Fruit fly (Drosophila melanogaster) whole organism, embryonic: ENCODE data around the gene CG34348.

Source experiments
- ATbp ChIP-seq: fragments of 200-800 bp; sonication (Bioruptor generic); optimal IDR thresholded peaks from 2 replicates; lab custom pipeline; 2017; ENCODE audit warnings: missing biosample characterization, mild to moderate bottlenecking, missing genetic modification characterization, missing genetic modification reagents
- Awh ChIP-seq: fragments of 200-800 bp; sonication (Bioruptor generic); IDR thresholded peaks from 2 replicates; pipeline ENCODE4, ENCODE4 v1.3.6; 2022; ENCODE audit warnings: missing biosample characterization, missing genetic modification characterization
- CG10209 ChIP-seq: fragments of 200-800 bp; sonication (Bioruptor generic); optimal IDR thresholded peaks from 3 replicates; lab custom pipeline; 2017; ENCODE audit warnings: missing biosample characterization, mild to moderate bottlenecking, missing genetic modification characterization, missing genetic modification reagents
- CG10321 ChIP-seq: fragments of 200-800 bp; sonication (Bioruptor generic); IDR thresholded peaks from 2 replicates; pipeline ENCODE4 v1.3.6; 2022; ENCODE audit warnings: missing biosample characterization, missing genetic modification characterization
- CG10431 ChIP-seq: fragments of 200-800 bp; sonication (Bioruptor generic); optimal IDR thresholded peaks from 3 replicates; lab custom pipeline; 2018; ENCODE audit warnings: missing biosample characterization, mild to moderate bottlenecking, missing genetic modification characterization
- CG12391 ChIP-seq: fragments of 200-800 bp; sonication (Bioruptor generic); optimal IDR thresholded peaks from 3 replicates; lab custom pipeline; 2018; ENCODE audit warnings: missing biosample characterization, mild to moderate bottlenecking, missing genetic modification characterization, moderate library complexity
- CG13123 ChIP-seq: fragments of 200-800 bp; sonication (Bioruptor generic); optimal IDR thresholded peaks from 2 replicates; lab custom pipeline; 2016; ENCODE audit warnings: missing biosample characterization, missing genetic modification characterization
- CG13624 ChIP-seq: fragments of 200-800 bp; sonication (Bioruptor generic); optimal IDR thresholded peaks from 2 replicates; lab custom pipeline; 2016; ENCODE audit warnings: missing biosample characterization, missing genetic modification characterization
- CG13894 ChIP-seq: fragments of 200-800 bp; sonication (Bioruptor generic); optimal IDR thresholded peaks from 3 replicates; lab custom pipeline; 2018; ENCODE audit warnings: missing biosample characterization, mild to moderate bottlenecking, missing genetic modification characterization, moderate library complexity
- CG15514 ChIP-seq: fragments of 200-800 bp; sonication (Bioruptor generic); optimal IDR thresholded peaks from 3 replicates; lab custom pipeline; 2017; ENCODE audit warnings: missing biosample characterization, missing genetic modification characterization, mild to moderate bottlenecking, moderate library complexity, missing genetic modification reagents
- CG15601 ChIP-seq: fragments of 200-800 bp; sonication (Bioruptor generic); optimal IDR thresholded peaks from 3 replicates; lab custom pipeline; 2019; ENCODE audit warnings: missing biosample characterization, mild to moderate bottlenecking, missing genetic modification characterization, moderate library complexity
- CG18476 ChIP-seq: fragments of 200-800 bp; sonication (Bioruptor generic); optimal IDR thresholded peaks from 2 replicates; lab custom pipeline; 2016; ENCODE audit warnings: missing biosample characterization, mild to moderate bottlenecking, missing genetic modification characterization
- CG33557 ChIP-seq: fragments of 200-800 bp; sonication (Bioruptor generic); optimal IDR thresholded peaks from 2 replicates; lab custom pipeline; 2019; ENCODE audit warnings: missing biosample characterization, mild to moderate bottlenecking, missing genetic modification characterization, moderate library complexity
- CG4328 ChIP-seq: fragments of 200-800 bp; sonication (Bioruptor generic); optimal IDR thresholded peaks from 3 replicates; lab custom pipeline; 2017; ENCODE audit warnings: missing biosample characterization, missing genetic modification reagents, missing genetic modification characterization
- CG4730 ChIP-seq: fragments of 200-800 bp; sonication (Bioruptor generic); IDR thresholded peaks from 2 replicates; pipeline ENCODE4 v1.3.6; 2022; ENCODE audit warnings: missing biosample characterization, missing genetic modification characterization
- CG7372 ChIP-seq: fragments of 200-800 bp; sonication (Bioruptor generic); IDR thresholded peaks from 2 replicates; pipeline ENCODE4 v1.3.6; 2022; ENCODE audit warnings: missing biosample characterization, missing genetic modification characterization
- Dref ChIP-seq: fragments of 200-800 bp; sonication (Bioruptor generic); IDR thresholded peaks from 2 replicates; pipeline ENCODE4 v1.3.6; 2022; ENCODE audit warnings: missing biosample characterization, missing genetic modification characterization
- Drgx ChIP-seq: fragments of 200-800 bp; sonication (Bioruptor generic); IDR thresholded peaks from 2 replicates; pipeline ENCODE4 v1.3.6; 2022; ENCODE audit warnings: missing biosample characterization, missing genetic modification characterization
- Eip74EF ChIP-seq, 2 experiments: fragments of 200-800 bp in 1 of 2; fragments of >200 bp in 1 of 2; sonication (Bioruptor generic) in 1 of 2; optimal IDR thresholded peaks; 2 replicates each; lab custom pipeline; 2017 to 2019; ENCODE audit warnings: missing biosample characterization in 2 of 2, missing genetic modification characterization in 2 of 2, mild to moderate bottlenecking in 1 of 2, moderate library complexity in 1 of 2
- Ets65A ChIP-seq: fragments of 200-800 bp; sonication (Bioruptor generic); peaks from one replicate; lab custom pipeline; 2016; ENCODE audit warnings: missing biosample characterization, missing genetic modification characterization
- Gsc ChIP-seq: fragments of 200-800 bp; sonication (Bioruptor generic); IDR thresholded peaks from 2 replicates; pipeline ENCODE4 v1.3.6; 2022; ENCODE audit warnings: missing biosample characterization, missing genetic modification characterization
- Kr ChIP-seq: fragments of 200-800 bp; sonication (Bioruptor generic); optimal IDR thresholded peaks from 2 replicates; lab custom pipeline; 2017; ENCODE audit warnings: missing biosample characterization, mild to moderate bottlenecking, missing genetic modification characterization
- MESR4 ChIP-seq: fragments of 200-800 bp; sonication (Bioruptor generic); optimal IDR thresholded peaks from 2 replicates; lab custom pipeline; 2018; ENCODE audit warnings: missing biosample characterization, mild to moderate bottlenecking, missing genetic modification characterization, moderate library complexity
- Mad ChIP-seq: fragments of 200-800 bp; sonication (Bioruptor generic); optimal IDR thresholded peaks from 2 replicates; lab custom pipeline; 2016; ENCODE audit warnings: missing biosample characterization, missing genetic modification characterization
- Med ChIP-seq: fragments of 200-800 bp; sonication (Bioruptor generic); peaks from one replicate; lab custom pipeline; 2016; ENCODE audit warnings: missing biosample characterization, missing genetic modification characterization, mild to moderate bottlenecking, inconsistent platforms, moderate library complexity
- Mrtf ChIP-seq: fragments of 200-800 bp; sonication (Bioruptor generic); IDR thresholded peaks from 3 replicates; pipeline ENCODE4 v1.3.6; 2022; ENCODE audit warnings: missing biosample characterization, missing genetic modification characterization
- NFAT ChIP-seq: fragments of 200-800 bp; sonication (Bioruptor generic); IDR thresholded peaks from 2 replicates; pipeline ENCODE4 v1.3.6; 2022; ENCODE audit warnings: missing biosample characterization, missing genetic modification characterization
- Nf-YB ChIP-seq: fragments of 200-800 bp; sonication (Bioruptor generic); optimal IDR thresholded peaks from 3 replicates; lab custom pipeline; 2019; ENCODE audit warnings: missing biosample characterization, mild to moderate bottlenecking, missing genetic modification characterization, moderate library complexity
- Opbp ChIP-seq: fragments of 200-800 bp; sonication (Bioruptor generic); IDR thresholded peaks from 3 replicates; pipeline ENCODE4 v1.3.6; 2022; ENCODE audit warnings: missing biosample characterization, missing genetic modification characterization; ENCODE audit not compliant: partially characterized antibody
- Rx ChIP-seq: fragments of 200-800 bp; sonication (Bioruptor generic); IDR thresholded peaks from 2 replicates; pipeline ENCODE4 v1.3.6; 2022; ENCODE audit warnings: missing biosample characterization, missing genetic modification characterization
- Trl ChIP-seq, 3 experiments: fragments of >200 bp in 2 of 3; fragments of 200-800 bp in 1 of 3; sonication (Bioruptor generic) in 1 of 3; optimal IDR thresholded peaks; 2 replicates in 1 of 3; 3 replicates in 2 of 3; lab custom pipeline; 2016 to 2017; ENCODE audit warnings: missing biosample characterization in 1 of 3, missing genetic modification characterization in 1 of 3
- Xrp1 ChIP-seq: fragments of 200-800 bp; sonication (Bioruptor generic); IDR thresholded peaks from 2 replicates; pipeline ENCODE4 v1.3.6; 2022; ENCODE audit warnings: missing biosample characterization, missing genetic modification characterization
- ara ChIP-seq: fragments of 200-800 bp; sonication (Bioruptor generic); IDR thresholded peaks from 2 replicates; pipeline ENCODE4 v1.3.6; 2022; ENCODE audit warnings: missing biosample characterization, missing genetic modification characterization
- btn ChIP-seq: fragments of 200-800 bp; sonication (Bioruptor generic); optimal IDR thresholded peaks from 2 replicates; lab custom pipeline; 2016; ENCODE audit warnings: missing biosample characterization, missing genetic modification characterization
- emc ChIP-seq: fragments of 200-800 bp; sonication (Bioruptor generic); optimal IDR thresholded peaks from 2 replicates; lab custom pipeline; 2016; ENCODE audit warnings: missing biosample characterization, missing genetic modification characterization
- fd102C ChIP-seq: fragments of 200-800 bp; sonication (Bioruptor generic); optimal IDR thresholded peaks from 2 replicates; lab custom pipeline; 2018; ENCODE audit warnings: missing biosample characterization, mild to moderate bottlenecking, missing genetic modification characterization, moderate library complexity
- gcm2 ChIP-seq: fragments of 200-800 bp; sonication (Bioruptor generic); optimal IDR thresholded peaks from 2 replicates; lab custom pipeline; 2016; ENCODE audit warnings: missing biosample characterization, missing genetic modification characterization
- gsb-n ChIP-seq: fragments of 200-800 bp; sonication (Bioruptor generic); optimal IDR thresholded peaks from 3 replicates; lab custom pipeline; 2018; ENCODE audit warnings: missing biosample characterization, mild to moderate bottlenecking, missing genetic modification characterization
- kay ChIP-seq: fragments of 200-800 bp; sonication (Bioruptor generic); optimal IDR thresholded peaks from 2 replicates; lab custom pipeline; 2016; ENCODE audit warnings: missing biosample characterization, missing genetic modification characterization
- luna ChIP-seq: fragments of 200-800 bp; sonication (Bioruptor generic); optimal IDR thresholded peaks from 2 replicates; lab custom pipeline; 2016; ENCODE audit warnings: missing biosample characterization, missing genetic modification characterization
- nom ChIP-seq: fragments of 200-800 bp; sonication (Bioruptor generic); optimal IDR thresholded peaks from 2 replicates; lab custom pipeline; 2017; ENCODE audit warnings: missing biosample characterization, missing genetic modification characterization, mild to moderate bottlenecking, moderate library complexity, missing genetic modification reagents
- org-1 ChIP-seq: fragments of 200-800 bp; sonication (Bioruptor generic); optimal IDR thresholded peaks from 2 replicates; lab custom pipeline; 2017; ENCODE audit warnings: missing biosample characterization, missing genetic modification characterization
- pho ChIP-seq: fragments of 200-800 bp; sonication (Bioruptor generic); optimal IDR thresholded peaks from 2 replicates; lab custom pipeline; 2016; ENCODE audit warnings: missing biosample characterization, missing genetic modification characterization
- pzg ChIP-seq: fragments of 200-800 bp; sonication (Bioruptor generic); optimal IDR thresholded peaks from 3 replicates; lab custom pipeline; 2018; ENCODE audit warnings: missing biosample characterization, mild to moderate bottlenecking, missing genetic modification characterization, moderate library complexity
- shn ChIP-seq: fragments of 200-800 bp; sonication (Bioruptor generic); optimal IDR thresholded peaks from 3 replicates; lab custom pipeline; 2016; ENCODE audit warnings: missing biosample characterization, missing genetic modification characterization
- sna ChIP-seq: fragments of 200-800 bp; sonication (Bioruptor generic); IDR thresholded peaks from 2 replicates; pipeline ENCODE4 v1.3.6; 2022; ENCODE audit warnings: missing biosample characterization, missing genetic modification characterization; ENCODE audit not compliant: partially characterized antibody
- wek ChIP-seq: fragments of 200-800 bp; sonication (Bioruptor generic); optimal IDR thresholded peaks from 3 replicates; lab custom pipeline; 2018; ENCODE audit warnings: missing biosample characterization, mild to moderate bottlenecking, missing genetic modification characterization, moderate library complexity
- zen2 ChIP-seq: fragments of 200-800 bp; sonication (Bioruptor generic); IDR thresholded peaks from 3 replicates; pipeline ENCODE4 v1.3.6; 2022; ENCODE audit warnings: missing biosample characterization, missing genetic modification characterization; ENCODE audit not compliant: partially characterized antibody

Gene CG34348

dm6 chrX:11350505-11351327 is 11.0 kb downstream of the CG34348 start, which contains the start of gene CG1737 (continued):
- TF ChIP-seq Awh (GFP tag; lab: Robert Waterston, UW): no peak
- no peak for TF ChIP-seq CG15601 (tag; lab: Kevin White, UChicago)
- TF ChIP-seq Gsc: no peak
- TF ChIP-seq NFAT: peak; percentile 43; the same call in 1 of the 2 replicates
- no peak for TF ChIP-seq luna (GFP tag; lab: Kevin White, UChicago)
- TF ChIP-seq Trl (optimal IDR thresholded peaks at IDR 0.05; lab: Kevin White, UChicago): peak; percentile 28 to 72
- TF ChIP-seq Trl (GFP tag; optimal IDR thresholded peaks at IDR 0.05; lab: Kevin White, UChicago): no peak
- TF ChIP-seq Drgx (GFP tag; lab: Robert Waterston, UW): 0 out of 2 replicates have a peak, but pooled peaks have one; percentile 6
- TF ChIP-seq CG15514 (GFP tag; lab: Kevin White, UChicago): peak; percentile 74
- no peak for TF ChIP-seq shn (GFP tag; lab: Kevin White, UChicago)
- no peak for TF ChIP-seq pho (GFP tag; lab: Kevin White, UChicago)
- TF ChIP-seq CG13894 (tag; lab: Kevin White, UChicago): peak; percentile 2
- no peak for TF ChIP-seq ara
- no peak for TF ChIP-seq CG10321 (GFP tag; lab: Robert Waterston, UW)
- no peak for TF ChIP-seq org-1 (GFP tag; lab: Kevin White, UChicago)
- no peak for TF ChIP-seq kay (GFP tag; lab: Kevin White, UChicago)
- peak; percentile 1 for TF ChIP-seq Ets65A (GFP tag; lab: Kevin White, UChicago)
- TF ChIP-seq CG10209 (GFP tag; lab: Kevin White, UChicago): no peak
- no peak for TF ChIP-seq Kr (GFP tag; lab: Kevin White, UChicago)
- no peak for TF ChIP-seq CG4730 (GFP tag; lab: Robert Waterston, UW)
- TF ChIP-seq Opbp: 0 out of 3 replicates have a peak, but pooled peaks have one; percentile 11
- no peak for TF ChIP-seq CG10431 (GFP tag; lab: Kevin White, UChicago)
- TF ChIP-seq ATbp: no peak
- TF ChIP-seq Eip74EF (GFP tag; optimal IDR thresholded peaks at IDR 0.05; lab: Kevin White, UChicago): no peak
- TF ChIP-seq Med: peak; percentile 80
- TF ChIP-seq Xrp1 (GFP tag; lab: Robert Waterston, UW): 0 out of 2 replicates have a peak, but pooled peaks have one; percentile 16
- TF ChIP-seq gsb-n: no peak
- TF ChIP-seq fd102C (GFP tag; lab: Kevin White, UChicago): no peak
- TF ChIP-seq zen2 (GFP tag; lab: Robert Waterston, UW): no peak
- TF ChIP-seq wek (GFP tag; lab: Kevin White, UChicago): no peak
- no peak for TF ChIP-seq CG12391 (tag; lab: Kevin White, UChicago)
- TF ChIP-seq sna (GFP tag; lab: Robert Waterston, UW): 0 out of 2 replicates have a peak, but pooled peaks have one; percentile 26
- TF ChIP-seq pzg (GFP tag; lab: Kevin White, UChicago): peak; percentile 50
- no peak for TF ChIP-seq Mad (GFP tag; lab: Kevin White, UChicago)
- no peak for TF ChIP-seq btn
- TF ChIP-seq Rx (GFP tag; lab: Robert Waterston, UW): no peak
- no peak for TF ChIP-seq CG7372 (GFP tag; lab: Robert Waterston, UW)
- peak; percentile 25 for TF ChIP-seq Nf-YB
- TF ChIP-seq emc (GFP tag; lab: Kevin White, UChicago): no peak
- TF ChIP-seq CG13123: no peak
- TF ChIP-seq gcm2 (GFP tag; lab: Kevin White, UChicago): no peak
- no peak for TF ChIP-seq CG33557 (GFP tag; lab: Kevin White, UChicago)
- TF ChIP-seq CG13624 (GFP tag; lab: Kevin White, UChicago): peak; percentile 7
- no peak for TF ChIP-seq Mrtf (GFP tag; lab: Robert Waterston, UW)
- peak; percentile 90 for TF ChIP-seq MESR4
- peak; percentile 32 for TF ChIP-seq Dref
- TF ChIP-seq nom (GFP tag; lab: Kevin White, UChicago): peak; percentile 32
- TF ChIP-seq CG4328 (GFP tag; lab: Kevin White, UChicago): peak; percentile 6
- TF ChIP-seq CG18476 (GFP tag; lab: Kevin White, UChicago): no peak
